Worm (Caenorhabditis elegans) whole organism, young adult: ENCODE data around the gene taf-10.

Source experiments
- B0035.1 ChIP-seq: sonication (generic microtip); optimal IDR thresholded peaks from 2 replicates; lab custom pipeline; 2016; ENCODE audit warnings: missing genetic modification characterization, mild to moderate bottlenecking, missing compliant biosample characterization, missing genotype, missing genetic modification reagents
- B0336.3 ChIP-seq: fragments of 200-800 bp; sonication (Bioruptor generic); IDR thresholded peaks from 2 replicates; pipeline ENCODE4 v1.3.6; 2022; ENCODE audit warnings: missing genetic modification characterization, missing compliant biosample characterization
- C06A6.2 ChIP-seq: fragments of 200-800 bp; sonication (Bioruptor generic); conservative IDR thresholded peaks from 2 replicates; pipeline ENCODE4 v1.3.6; 2022; ENCODE audit warnings: missing genetic modification characterization, missing compliant biosample characterization
- D2030.7 ChIP-seq: fragments of 200-800 bp; sonication (Bioruptor generic); IDR thresholded peaks from 2 replicates; pipeline ENCODE4 v1.3.6; 2022; ENCODE audit warnings: missing genetic modification reagents, missing genetic modification characterization, missing compliant biosample characterization
- F52B5.7 ChIP-seq: sonication (generic microtip); optimal IDR thresholded peaks from 2 replicates; lab custom pipeline; 2016; ENCODE audit warnings: mild to moderate bottlenecking, missing genetic modification characterization, missing compliant biosample characterization
- K11D2.4 ChIP-seq: fragments of 200-800 bp; sonication (Bioruptor generic); IDR thresholded peaks from 2 replicates; pipeline ENCODE4 v1.3.6; 2022; ENCODE audit warnings: missing genetic modification reagents, missing genetic modification characterization, missing compliant biosample characterization
- T07F8.4 ChIP-seq: sonication (generic microtip); optimal IDR thresholded peaks from 2 replicates; lab custom pipeline; 2016; ENCODE audit warnings: mild to moderate bottlenecking, missing genetic modification characterization, moderate library complexity, missing compliant biosample characterization
- T26A5.8 ChIP-seq: sonication (generic microtip); optimal IDR thresholded peaks from 2 replicates; lab custom pipeline; 2016; ENCODE audit warnings: missing genetic modification characterization, missing compliant biosample characterization
- Y53F4B.3 ChIP-seq: fragments of 200-800 bp; sonication (Bioruptor generic); IDR thresholded peaks from 2 replicates; pipeline ENCODE4 v1.3.6; 2022; ENCODE audit warnings: missing genetic modification reagents, missing genetic modification characterization, missing compliant biosample characterization
- Y53G8AR.9 ChIP-seq: fragments of 200-800 bp; sonication (Bioruptor generic); conservative IDR thresholded peaks from 2 replicates; pipeline ENCODE4 v1.3.6; 2022; ENCODE audit warnings: missing genetic modification reagents, missing genetic modification characterization, missing compliant biosample characterization
- Y56A3A.18 ChIP-seq: fragments of 200-800 bp; sonication (Bioruptor generic); IDR thresholded peaks from 2 replicates; pipeline ENCODE4 v1.3.6; 2022; ENCODE audit warnings: missing genetic modification reagents, missing genetic modification characterization, missing compliant biosample characterization
- Y67H2A.10 ChIP-seq: fragments of 200-800 bp; sonication (Bioruptor generic); conservative IDR thresholded peaks from 2 replicates; pipeline ENCODE4 v1.3.6; 2022; ENCODE audit warnings: missing genetic modification reagents, missing genetic modification characterization, missing compliant biosample characterization
- ZK185.1 ChIP-seq: sonication (generic microtip); optimal IDR thresholded peaks from 2 replicates; lab custom pipeline; 2016; ENCODE audit warnings: mild to moderate bottlenecking, missing genetic modification characterization, missing compliant biosample characterization; ENCODE audit not compliant: poor library complexity, severe bottlenecking
- ama-1 ChIP-seq, 3 experiments: fragments of 150-350 bp in 1 of 3; sonication (generic microtip) in 2 of 3; optimal IDR thresholded peaks; 2 replicates each; lab custom pipeline; 2014 to 2018; ENCODE audit warnings: missing biosample characterization in 2 of 3, missing genetic modification characterization in 2 of 3, missing genetic modification reagents in 2 of 3
- aptf-2 ChIP-seq: fragments of 200-800 bp; sonication (Bioruptor generic); conservative IDR thresholded peaks from 2 replicates; pipeline ENCODE4 v1.3.6; 2022; ENCODE audit warnings: missing genetic modification reagents, missing genetic modification characterization, missing compliant biosample characterization
- atf-7 ChIP-seq: sonication (generic microtip); optimal IDR thresholded peaks from 2 replicates; lab custom pipeline; 2017; ENCODE audit warnings: mild to moderate bottlenecking, missing genetic modification characterization, missing compliant biosample characterization
- athp-1 ChIP-seq: sonication (generic microtip); optimal IDR thresholded peaks from 2 replicates; lab custom pipeline; 2017; ENCODE audit warnings: mild to moderate bottlenecking, missing genetic modification characterization, missing compliant biosample characterization
- cebp-1 ChIP-seq, 2 experiments: fragments of 200-800 bp in 1 of 2; sonication (Bioruptor generic) in 1 of 2; sonication (generic microtip) in 1 of 2; IDR thresholded peaks in 1 of 2; optimal IDR thresholded peaks in 1 of 2; 2 replicates each; pipeline versions ENCODE4 v1.3.6 to Lab custom; 2017 to 2022; ENCODE audit warnings: missing compliant biosample characterization in 2 of 2, missing genetic modification characterization in 2 of 2, mild to moderate bottlenecking in 1 of 2, missing genetic modification reagents in 1 of 2, moderate library complexity in 1 of 2
- cebp-2 ChIP-seq: fragments of 200-800 bp; sonication (Bioruptor generic); IDR thresholded peaks from 2 replicates; pipeline ENCODE4 v1.3.6; 2022; ENCODE audit warnings: missing genetic modification characterization, missing compliant biosample characterization
- ceh-79 ChIP-seq: sonication (generic microtip); optimal IDR thresholded peaks from 2 replicates; lab custom pipeline; 2017; ENCODE audit warnings: mild to moderate bottlenecking, missing genetic modification characterization, missing compliant biosample characterization
- dpff-1 ChIP-seq: sonication (generic microtip); optimal IDR thresholded peaks from 2 replicates; lab custom pipeline; 2017; ENCODE audit warnings: mild to moderate bottlenecking, missing genetic modification characterization, missing compliant biosample characterization
- efl-1 ChIP-seq: fragments of 150-350 bp; optimal IDR thresholded peaks from 2 replicates; lab custom pipeline; 2014; ENCODE audit warnings: missing biosample characterization, missing genetic modification reagents, missing genetic modification characterization
- egl-18 ChIP-seq: fragments of 200-800 bp; sonication (Bioruptor generic); IDR thresholded peaks from 2 replicates; pipeline ENCODE4 v1.3.6; 2022; ENCODE audit warnings: missing genetic modification reagents, missing genetic modification characterization, missing compliant biosample characterization
- egl-44 ChIP-seq: fragments of 200-800 bp; sonication (Bioruptor generic); IDR thresholded peaks from 2 replicates; pipeline ENCODE4 v1.3.6; 2022; ENCODE audit warnings: missing genetic modification reagents, missing genetic modification characterization, missing compliant biosample characterization
- egrh-3 ChIP-seq: fragments of 200-800 bp; sonication (Bioruptor generic); IDR thresholded peaks from 2 replicates; pipeline ENCODE4 v1.3.6; 2022; ENCODE audit warnings: missing genetic modification reagents, missing genetic modification characterization, missing compliant biosample characterization
- ets-4 ChIP-seq: fragments of 200-800 bp; sonication (Bioruptor generic); optimal IDR thresholded peaks from 2 replicates; lab custom pipeline; 2018; ENCODE audit warnings: mild to moderate bottlenecking, missing genetic modification characterization, missing compliant biosample characterization
- him-1 ChIP-seq: sonication (generic microtip); optimal IDR thresholded peaks from 2 replicates; lab custom pipeline; 2016; ENCODE audit warnings: missing genotype, missing genetic modification reagents, missing genetic modification characterization, missing compliant biosample characterization
- hlh-12 ChIP-seq: sonication (generic microtip); optimal IDR thresholded peaks from 2 replicates; lab custom pipeline; 2016; ENCODE audit warnings: missing genetic modification characterization, missing compliant biosample characterization
- hlh-26 ChIP-seq: fragments of 200-800 bp; sonication (Bioruptor generic); conservative IDR thresholded peaks from 2 replicates; pipeline ENCODE4 v1.3.6; 2022; ENCODE audit warnings: missing genetic modification reagents, missing genetic modification characterization, missing compliant biosample characterization
- hmg-1.2 ChIP-seq: fragments of 200-800 bp; sonication (Bioruptor generic); IDR thresholded peaks from 2 replicates; pipeline ENCODE4 v1.3.6; 2022; ENCODE audit warnings: missing genetic modification reagents, missing genetic modification characterization, missing compliant biosample characterization
- hmg-20 ChIP-seq: fragments of 200-800 bp; sonication (Bioruptor generic); IDR thresholded peaks from 2 replicates; pipeline ENCODE4 v1.3.6; 2022; ENCODE audit warnings: missing genetic modification reagents, missing genetic modification characterization, missing compliant biosample characterization
- hsf-1 ChIP-seq: fragments of 200-800 bp; sonication (Bioruptor generic); IDR thresholded peaks from 2 replicates; pipeline ENCODE4 v1.3.6; 2022; ENCODE audit warnings: missing genetic modification reagents, missing genetic modification characterization, missing compliant biosample characterization
- lin-35 ChIP-seq, 3 experiments: fragments of 150-350 bp in 2 of 3; sonication (generic microtip) in 1 of 3; optimal IDR thresholded peaks; 2 replicates each; lab custom pipeline; 2014 to 2018; ENCODE audit warnings: missing biosample characterization in 3 of 3, missing genetic modification characterization in 3 of 3, missing genetic modification reagents in 3 of 3
- lin-40 ChIP-seq: sonication (generic microtip); optimal IDR thresholded peaks from 2 replicates; lab custom pipeline; 2016; ENCODE audit warnings: missing genetic modification characterization, mild to moderate bottlenecking, missing compliant biosample characterization, missing genotype, missing genetic modification reagents
- lsl-1 ChIP-seq: fragments of 200-800 bp; sonication (Bioruptor generic); optimal IDR thresholded peaks from 2 replicates; lab custom pipeline; 2018; ENCODE audit warnings: mild to moderate bottlenecking, missing genetic modification characterization, moderate library complexity, missing compliant biosample characterization
- madf-10 ChIP-seq: sonication (generic microtip); optimal IDR thresholded peaks from 2 replicates; lab custom pipeline; 2016; ENCODE audit warnings: mild to moderate bottlenecking, missing genetic modification characterization, missing compliant biosample characterization
- madf-3 ChIP-seq: fragments of 200-800 bp; sonication (Bioruptor generic); IDR thresholded peaks from 2 replicates; pipeline ENCODE4 v1.3.6; 2022; ENCODE audit warnings: missing genetic modification reagents, missing genetic modification characterization, missing compliant biosample characterization
- mcd-1 ChIP-seq: fragments of 200-800 bp; sonication (Bioruptor generic); IDR thresholded peaks from 2 replicates; pipeline ENCODE4 v1.3.6; 2022; ENCODE audit warnings: missing genetic modification reagents, missing genetic modification characterization, missing compliant biosample characterization
- nfya-2 ChIP-seq: fragments of 200-800 bp; sonication (Bioruptor generic); IDR thresholded peaks from 2 replicates; pipeline ENCODE4 v1.3.6; 2022; ENCODE audit warnings: missing genetic modification reagents, missing genetic modification characterization, missing compliant biosample characterization
- nhr-120 ChIP-seq: fragments of 200-800 bp; sonication (Bioruptor generic); IDR thresholded peaks from 2 replicates; pipeline ENCODE4 v1.3.6; 2022; ENCODE audit warnings: missing genetic modification characterization, missing compliant biosample characterization
- nhr-179 ChIP-seq: sonication (generic microtip); optimal IDR thresholded peaks from 2 replicates; lab custom pipeline; 2016; ENCODE audit warnings: mild to moderate bottlenecking, missing genetic modification characterization, missing compliant biosample characterization
- rec-8 ChIP-seq, 2 experiments: sonication (generic microtip); optimal IDR thresholded peaks; 2 replicates each; lab custom pipeline; 2016; ENCODE audit warnings: mild to moderate bottlenecking in 2 of 2, missing genetic modification characterization in 2 of 2, missing genetic modification reagents in 2 of 2, missing genotype in 2 of 2, missing biosample characterization in 1 of 2, missing compliant biosample characterization in 1 of 2, moderate library complexity in 1 of 2
- tbp1 ChIP-seq: fragments of 200-800 bp; sonication (Bioruptor generic); optimal IDR thresholded peaks from 2 replicates; lab custom pipeline; 2018; ENCODE audit warnings: mild to moderate bottlenecking, missing genetic modification characterization, missing compliant biosample characterization
- xnd-1 ChIP-seq: sonication (generic microtip); optimal IDR thresholded peaks from 2 replicates; lab custom pipeline; 2016; ENCODE audit warnings: missing genotype, missing genetic modification reagents, missing genetic modification characterization, missing compliant biosample characterization
- ztf-22 ChIP-seq: fragments of 200-800 bp; sonication (Bioruptor generic); optimal IDR thresholded peaks from 2 replicates; lab custom pipeline; 2018; ENCODE audit warnings: mild to moderate bottlenecking, missing genetic modification characterization, moderate library complexity, missing compliant biosample characterization
- ztf-25 ChIP-seq: fragments of 200-800 bp; sonication (Bioruptor generic); IDR thresholded peaks from 2 replicates; pipeline ENCODE4 v1.3.6; 2022; ENCODE audit warnings: missing genetic modification reagents, missing genetic modification characterization, missing compliant biosample characterization
- ztf-3 ChIP-seq: fragments of 200-800 bp; sonication (Bioruptor generic); optimal IDR thresholded peaks from 2 replicates; lab custom pipeline; 2018; ENCODE audit warnings: mild to moderate bottlenecking, missing genetic modification characterization, missing compliant biosample characterization

The taf-10 gene

ce11 chrV:4731154-4731961 lies 44.5 kb downstream of the taf-10 start, which contains the start of gene F39G3.3 (continued):
- TF ChIP-seq ets-4 (GFP tag; lab: Kevin White, UChicago) (no peak), atf-7 (tag; lab: Kevin White, UChicago) (no peak), ztf-25 (GFP tag; lab: Robert Waterston, UW) (no peak), ceh-79 (tag; lab: Kevin White, UChicago) (no peak), tbp1 (GFP tag; lab: Kevin White, UChicago) (peak; percentile 48), C06A6.2 (GFP tag; lab: Robert Waterston, UW) (no peak), nhr-120 (GFP tag; lab: Robert Waterston, UW) (no peak), hmg-1.2 (GFP tag; lab: Robert Waterston, UW) (peak; percentile 53), nfya-2 (GFP tag; lab: Robert Waterston, UW) (no peak), nhr-179 (tag; lab: Kevin White, UChicago) (no peak), K11D2.4 (GFP tag; lab: Robert Waterston, UW) (no peak), madf-3 (GFP tag; lab: Robert Waterston, UW) (no peak), madf-10 (tag; lab: Kevin White, UChicago) (peak; percentile 32), egl-44 (GFP tag; lab: Robert Waterston, UW) (no peak), hmg-20 (no peak), T26A5.8 (tag; lab: Kevin White, UChicago) (no peak), efl-1 (GFP tag; lab: Kevin White, UChicago) (peak; percentile 77), egrh-3 (GFP tag; lab: Robert Waterston, UW) (no peak), ZK185.1 (tag; lab: Kevin White, UChicago) (peak; percentile 73), lin-35 (GFP tag; optimal IDR thresholded peaks at IDR 0.05; lab: Kevin White, UChicago) (peak in 1 of 3 experiments; percentile 38), B0035.1 (no peak), ztf-22 (GFP tag; lab: Kevin White, UChicago) (no peak), hlh-12 (tag; lab: Kevin White, UChicago) (no peak), D2030.7 (peak; percentile 82), T07F8.4 (tag; lab: Kevin White, UChicago) (no peak), hsf-1 (GFP tag; lab: Robert Waterston, UW) (peak; percentile 56; the same call in 1 of the 2 replicates), cebp-1 (GFP tag; IDR thresholded peaks at IDR 0.05; lab: Robert Waterston, UW) (no peak), cebp-1 (tag; optimal IDR thresholded peaks at IDR 0.05; lab: Kevin White, UChicago) (peak; percentile 62), cebp-2 (no peak), hlh-26 (GFP tag; lab: Robert Waterston, UW) (no peak), Y53G8AR.9 (GFP tag; lab: Robert Waterston, UW) (no peak), Y67H2A.10 (GFP tag; lab: Robert Waterston, UW) (no peak), rec-8 (tag; optimal IDR thresholded peaks at IDR 0.05; lab: Kevin White, UChicago) (no peak), ztf-3 (GFP tag; lab: Kevin White, UChicago) (no peak), egl-18 (GFP tag; lab: Robert Waterston, UW) (no peak), xnd-1 (tag; lab: Kevin White, UChicago) (peak; percentile 97), him-1 (tag; lab: Kevin White, UChicago) (peak; percentile 71), athp-1 (tag; lab: Kevin White, UChicago) (peak; percentile 47), Y56A3A.18 (no peak), F52B5.7 (tag; lab: Kevin White, UChicago) (no peak), Y53F4B.3 (GFP tag; lab: Robert Waterston, UW) (no peak), B0336.3 (GFP tag; lab: Robert Waterston, UW) (peak; percentile 77), ama-1 (optimal IDR thresholded peaks at IDR 0.05; lab: Kevin White, UChicago) (no peak), ama-1 (GFP tag; optimal IDR thresholded peaks at IDR 0.05; lab: Kevin White, UChicago) (no peak), mcd-1 (GFP tag; lab: Robert Waterston, UW) (peak; percentile 56; the same call in 1 of the 2 replicates), lsl-1 (peak; percentile 100), lin-40 (tag; lab: Kevin White, UChicago) (peak; percentile 35), dpff-1 (no peak), aptf-2 (no peak)
